Worm (Caenorhabditis elegans): ENCODE measurements around the gene R160.12.
"Not testable (repeated sequence)": the region's sequence is repeated elsewhere in the genome, so short reads cannot be mapped to it uniquely, and the experiment has no call there.

DNA sequence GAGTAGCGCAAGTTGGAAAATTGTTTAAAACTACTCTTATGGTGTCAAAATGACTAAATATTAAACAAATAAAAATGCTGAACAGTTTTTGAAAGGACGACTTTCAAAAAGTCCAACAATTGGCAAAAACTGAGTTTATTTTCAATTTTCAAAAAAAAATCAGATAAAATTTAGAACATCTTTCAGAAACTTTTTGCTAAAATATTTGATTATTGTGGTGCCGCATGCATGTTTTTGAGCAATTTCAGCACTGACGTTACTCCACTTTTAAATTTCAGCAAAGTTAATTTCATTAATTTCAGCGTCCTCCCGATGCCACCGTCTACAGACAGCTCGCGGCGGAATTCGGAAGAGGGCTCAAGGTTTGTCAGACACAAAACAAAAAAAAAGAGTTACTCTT lies 38.3 kb downstream of the R160.12 start, which contains the start of gene cst-1:
- TF ChIP-seq lin-32 (GFP tag; optimal IDR thresholded peaks at IDR 0.05); unc-62 (GFP tag; optimal IDR thresholded peaks at IDR 0.05); ztf-11 (tag; optimal IDR thresholded peaks at IDR 0.05); nhr-28 (tag; optimal IDR thresholded peaks at IDR 0.05); ces-1 (GFP tag; optimal IDR thresholded peaks at IDR 0.05); nhr-2 (tag; optimal IDR thresholded peaks at IDR 0.05); pha-4 (tag; optimal IDR thresholded peaks at IDR 0.05); mls-2 (tag; optimal IDR thresholded peaks at IDR 0.05): not testable (repeated sequence)

Measured in whole organism, mixed stage, embryonic.